Fruit fly (Drosophila melanogaster) whole organism, embryonic: ENCODE results near the gene Acp98AB.

ENCODE experiments used
- B-H2 ChIP-seq: fragments of 200-800 bp; sonication (Bioruptor generic); optimal IDR thresholded peaks from 2 replicates; lab custom pipeline; 2018; ENCODE audit warnings: missing biosample characterization, mild to moderate bottlenecking, missing genetic modification characterization
- C15 ChIP-seq: fragments of 200-800 bp; sonication (Bioruptor generic); IDR thresholded peaks from 3 replicates; pipeline ENCODE4 v1.3.6; 2022; ENCODE audit warnings: missing biosample characterization, missing genetic modification characterization
- CG10654 ChIP-seq: fragments of 200-800 bp; sonication (Bioruptor generic); optimal IDR thresholded peaks from 2 replicates; lab custom pipeline; 2016; ENCODE audit warnings: missing biosample characterization, missing genetic modification characterization
- CG11247 ChIP-seq: fragments of 200-800 bp; sonication (Bioruptor generic); IDR thresholded peaks from 2 replicates; pipeline ENCODE4 v1.3.6; 2022; ENCODE audit warnings: missing biosample characterization, missing genetic modification characterization
- CG11696 ChIP-seq: fragments of 200-800 bp; sonication (Bioruptor generic); IDR thresholded peaks from 2 replicates; pipeline ENCODE4 v1.3.6; 2022; ENCODE audit warnings: missing biosample characterization, missing genetic modification characterization
- CG12219 ChIP-seq: fragments of 200-800 bp; sonication (Bioruptor generic); optimal IDR thresholded peaks from 3 replicates; lab custom pipeline; 2018; ENCODE audit warnings: missing biosample characterization, mild to moderate bottlenecking, missing genetic modification characterization
- CG12391 ChIP-seq: fragments of 200-800 bp; sonication (Bioruptor generic); optimal IDR thresholded peaks from 3 replicates; lab custom pipeline; 2018; ENCODE audit warnings: missing biosample characterization, mild to moderate bottlenecking, missing genetic modification characterization, moderate library complexity
- CG14050 ChIP-seq: fragments of 200-800 bp; sonication (Bioruptor generic); IDR thresholded peaks from 3 replicates; pipeline ENCODE4 v1.3.6; 2022; ENCODE audit warnings: missing biosample characterization, missing genetic modification characterization
- CG15479 ChIP-seq: fragments of 200-800 bp; sonication (Bioruptor generic); optimal IDR thresholded peaks from 3 replicates; lab custom pipeline; 2019; ENCODE audit warnings: missing biosample characterization, mild to moderate bottlenecking, missing genetic modification characterization, moderate library complexity
- CG1647 ChIP-seq: fragments of 200-800 bp; sonication (Bioruptor generic); optimal IDR thresholded peaks from 3 replicates; lab custom pipeline; 2016; ENCODE audit warnings: missing biosample characterization, missing genetic modification characterization
- CG16815 ChIP-seq: fragments of 200-800 bp; sonication (Bioruptor generic); optimal IDR thresholded peaks from 3 replicates; lab custom pipeline; 2017; ENCODE audit warnings: missing biosample characterization, mild to moderate bottlenecking, missing genetic modification characterization
- CG17359 ChIP-seq: fragments of 200-800 bp; sonication (Bioruptor generic); optimal IDR thresholded peaks from 3 replicates; lab custom pipeline; 2018; ENCODE audit warnings: missing biosample characterization, mild to moderate bottlenecking, missing genetic modification characterization, moderate library complexity
- CG2199 ChIP-seq: fragments of 200-800 bp; sonication (Bioruptor generic); IDR thresholded peaks from 3 replicates; pipeline ENCODE4 v1.3.6; 2022; ENCODE audit warnings: missing biosample characterization, missing genetic modification characterization
- CG2678 ChIP-seq: fragments of 200-800 bp; sonication (Bioruptor generic); optimal IDR thresholded peaks from 3 replicates; lab custom pipeline; 2019; ENCODE audit warnings: missing biosample characterization, mild to moderate bottlenecking, missing genetic modification characterization, moderate library complexity
- CG31388 ChIP-seq: fragments of 200-800 bp; sonication (Bioruptor generic); optimal IDR thresholded peaks from 2 replicates; lab custom pipeline; 2016; ENCODE audit warnings: missing biosample characterization, missing genetic modification characterization
- CG4360 ChIP-seq: fragments of 200-800 bp; sonication (Bioruptor generic); IDR thresholded peaks from 2 replicates; pipeline ENCODE4 v1.3.6; 2022; ENCODE audit warnings: missing biosample characterization, missing genetic modification characterization
- CG4404 ChIP-seq: fragments of 200-800 bp; sonication (Bioruptor generic); IDR thresholded peaks from 2 replicates; pipeline ENCODE4 v1.3.6; 2022; ENCODE audit warnings: missing biosample characterization, missing genetic modification characterization
- CG4424 ChIP-seq: fragments of 200-800 bp; sonication (Bioruptor generic); optimal IDR thresholded peaks from 3 replicates; lab custom pipeline; 2016; ENCODE audit warnings: missing biosample characterization, missing genetic modification characterization
- CG4617 ChIP-seq: fragments of 200-800 bp; sonication (Bioruptor generic); optimal IDR thresholded peaks from 3 replicates; lab custom pipeline; 2016; ENCODE audit warnings: missing biosample characterization, missing genetic modification characterization, borderline replicate concordance
- CG5180 ChIP-seq: fragments of 200-800 bp; sonication (Bioruptor generic); optimal IDR thresholded peaks from 3 replicates; lab custom pipeline; 2017; ENCODE audit warnings: missing biosample characterization, missing genetic modification characterization, mild to moderate bottlenecking, moderate library complexity, missing genetic modification reagents
- CG6254 ChIP-seq: fragments of 200-800 bp; sonication (Bioruptor generic); optimal IDR thresholded peaks from 3 replicates; lab custom pipeline; 2017; ENCODE audit warnings: mild to moderate bottlenecking, missing biosample characterization, missing genetic modification reagents, missing genetic modification characterization
- CG6791 ChIP-seq: fragments of 200-800 bp; sonication (Bioruptor generic); IDR thresholded peaks from 3 replicates; pipeline ENCODE4 v1.3.6; 2022; ENCODE audit warnings: missing biosample characterization, missing genetic modification characterization; ENCODE audit not compliant: partially characterized antibody
- CG7786 ChIP-seq: fragments of 200-800 bp; sonication (Bioruptor generic); optimal IDR thresholded peaks from 2 replicates; lab custom pipeline; 2016; ENCODE audit warnings: missing biosample characterization, missing genetic modification characterization
- CG9876 ChIP-seq: fragments of 200-800 bp; sonication (Bioruptor generic); optimal IDR thresholded peaks from 2 replicates; lab custom pipeline; 2016; ENCODE audit warnings: missing biosample characterization, missing genetic modification characterization
- CG9932 ChIP-seq: fragments of 200-800 bp; sonication (Bioruptor generic); IDR thresholded peaks from 2 replicates; pipeline ENCODE4 v1.3.6; 2022; ENCODE audit warnings: missing biosample characterization, missing genetic modification characterization
- D19A ChIP-seq: fragments of 200-800 bp; optimal IDR thresholded peaks from 3 replicates; lab custom pipeline; 2019; ENCODE audit warnings: missing biosample characterization, mild to moderate bottlenecking, missing genetic modification characterization, moderate library complexity
- Dbx ChIP-seq: fragments of 200-800 bp; sonication (Bioruptor generic); IDR thresholded peaks from 3 replicates; pipeline ENCODE4 v1.3.6; 2022; ENCODE audit warnings: missing biosample characterization, missing genetic modification characterization
- Fer3 ChIP-seq: fragments of 200-800 bp; sonication (Bioruptor generic); optimal IDR thresholded peaks from 2 replicates; lab custom pipeline; 2018; ENCODE audit warnings: missing biosample characterization, mild to moderate bottlenecking, missing genetic modification characterization, moderate library complexity
- HLH4C ChIP-seq: fragments of 200-800 bp; sonication (Bioruptor generic); IDR thresholded peaks from 3 replicates; pipeline ENCODE4 v1.3.6; 2022; ENCODE audit warnings: missing biosample characterization, missing genetic modification characterization; ENCODE audit not compliant: partially characterized antibody
- NFAT ChIP-seq: fragments of 200-800 bp; sonication (Bioruptor generic); IDR thresholded peaks from 2 replicates; pipeline ENCODE4 v1.3.6; 2022; ENCODE audit warnings: missing biosample characterization, missing genetic modification characterization
- Nf-YC ChIP-seq: fragments of 200-800 bp; optimal IDR thresholded peaks from 3 replicates; lab custom pipeline; 2019; ENCODE audit warnings: missing biosample characterization, mild to moderate bottlenecking, missing genetic modification characterization, moderate library complexity
- Oli ChIP-seq: fragments of 200-800 bp; sonication (Bioruptor generic); optimal IDR thresholded peaks from 2 replicates; lab custom pipeline; 2018; ENCODE audit warnings: missing biosample characterization, mild to moderate bottlenecking, missing genetic modification characterization, moderate library complexity
- Ravus ChIP-seq: fragments of 200-800 bp; sonication (Bioruptor generic); IDR thresholded peaks from 2 replicates; pipeline ENCODE4 v1.3.6; 2022; ENCODE audit warnings: missing biosample characterization, missing genetic modification characterization
- Tbp ChIP-seq: fragments of >200 bp; optimal IDR thresholded peaks from 2 replicates; lab custom pipeline; 2018; ENCODE audit warnings: missing biosample characterization, missing genetic modification characterization
- cwo ChIP-seq: fragments of 200-800 bp; sonication (Bioruptor generic); optimal IDR thresholded peaks from 3 replicates; lab custom pipeline; 2017; ENCODE audit warnings: missing biosample characterization, missing genetic modification characterization, mild to moderate bottlenecking, moderate library complexity, missing genetic modification reagents
- fu2 ChIP-seq: fragments of 200-800 bp; sonication (Bioruptor generic); optimal IDR thresholded peaks from 2 replicates; lab custom pipeline; 2016; ENCODE audit warnings: missing biosample characterization, missing genetic modification characterization
- jing ChIP-seq: fragments of 200-800 bp; sonication (Bioruptor generic); optimal IDR thresholded peaks from 2 replicates; lab custom pipeline; 2018; ENCODE audit warnings: missing biosample characterization, mild to moderate bottlenecking, missing genetic modification characterization
- kay ChIP-seq: fragments of 200-800 bp; sonication (Bioruptor generic); optimal IDR thresholded peaks from 2 replicates; lab custom pipeline; 2016; ENCODE audit warnings: missing biosample characterization, missing genetic modification characterization
- luna ChIP-seq: fragments of 200-800 bp; sonication (Bioruptor generic); optimal IDR thresholded peaks from 2 replicates; lab custom pipeline; 2016; ENCODE audit warnings: missing biosample characterization, missing genetic modification characterization
- nom ChIP-seq: fragments of 200-800 bp; sonication (Bioruptor generic); optimal IDR thresholded peaks from 2 replicates; lab custom pipeline; 2017; ENCODE audit warnings: missing biosample characterization, missing genetic modification characterization, mild to moderate bottlenecking, moderate library complexity, missing genetic modification reagents
- row ChIP-seq: fragments of 200-800 bp; sonication (Bioruptor generic); IDR thresholded peaks from 3 replicates; pipeline ENCODE4 v1.3.6; 2022; ENCODE audit warnings: missing biosample characterization, missing genetic modification characterization
- sc ChIP-seq, 3 experiments: fragments of >200 bp in 2 of 3; fragments of 200-800 bp in 1 of 3; sonication (Bioruptor generic) in 1 of 3; optimal IDR thresholded peaks; 2 replicates in 2 of 3; 3 replicates in 1 of 3; lab custom pipeline; 2017; ENCODE audit warnings: mild to moderate bottlenecking in 1 of 3, missing biosample characterization in 1 of 3, missing genetic modification characterization in 1 of 3, missing genetic modification reagents in 1 of 3
- scrt ChIP-seq: fragments of 200-800 bp; sonication (Bioruptor generic); optimal IDR thresholded peaks from 2 replicates; lab custom pipeline; 2018; ENCODE audit warnings: missing biosample characterization, mild to moderate bottlenecking, missing genetic modification characterization, moderate library complexity
- sens-2 ChIP-seq: fragments of 200-800 bp; sonication (Bioruptor generic); IDR thresholded peaks from 2 replicates; pipeline ENCODE4 v1.3.6; 2022; ENCODE audit warnings: missing biosample characterization, missing genetic modification characterization
- seq ChIP-seq: fragments of 200-800 bp; sonication (Bioruptor generic); IDR thresholded peaks from 2 replicates; pipeline ENCODE4 v1.3.6; 2022; ENCODE audit warnings: missing biosample characterization, missing genetic modification characterization
- slbo ChIP-seq: fragments of 200-800 bp; sonication (Bioruptor generic); IDR thresholded peaks from 2 replicates; pipeline ENCODE4 v1.3.6; 2022; ENCODE audit warnings: missing biosample characterization, missing genetic modification characterization
- so ChIP-seq: fragments of 200-800 bp; sonication (Bioruptor generic); IDR thresholded peaks from 3 replicates; pipeline ENCODE4 v1.3.6; 2022; ENCODE audit warnings: missing biosample characterization, missing genetic modification characterization
- sug ChIP-seq: fragments of 200-800 bp; optimal IDR thresholded peaks from 2 replicates; lab custom pipeline; 2019; ENCODE audit warnings: missing biosample characterization, mild to moderate bottlenecking, missing genetic modification characterization, moderate library complexity
- trh ChIP-seq: fragments of 200-800 bp; sonication (Bioruptor generic); optimal IDR thresholded peaks from 2 replicates; lab custom pipeline; 2016; ENCODE audit warnings: missing biosample characterization, missing genetic modification characterization
- z ChIP-seq: fragments of 200-800 bp; sonication (Bioruptor generic); IDR thresholded peaks from 3 replicates; pipeline ENCODE4 v1.3.6; 2022; ENCODE audit warnings: missing biosample characterization, missing genetic modification characterization
- zfh2 ChIP-seq: fragments of 200-800 bp; sonication (Bioruptor generic); optimal IDR thresholded peaks from 2 replicates; lab custom pipeline; 2016; ENCODE audit warnings: missing biosample characterization, missing genetic modification characterization

Gene Acp98AB

DNA sequence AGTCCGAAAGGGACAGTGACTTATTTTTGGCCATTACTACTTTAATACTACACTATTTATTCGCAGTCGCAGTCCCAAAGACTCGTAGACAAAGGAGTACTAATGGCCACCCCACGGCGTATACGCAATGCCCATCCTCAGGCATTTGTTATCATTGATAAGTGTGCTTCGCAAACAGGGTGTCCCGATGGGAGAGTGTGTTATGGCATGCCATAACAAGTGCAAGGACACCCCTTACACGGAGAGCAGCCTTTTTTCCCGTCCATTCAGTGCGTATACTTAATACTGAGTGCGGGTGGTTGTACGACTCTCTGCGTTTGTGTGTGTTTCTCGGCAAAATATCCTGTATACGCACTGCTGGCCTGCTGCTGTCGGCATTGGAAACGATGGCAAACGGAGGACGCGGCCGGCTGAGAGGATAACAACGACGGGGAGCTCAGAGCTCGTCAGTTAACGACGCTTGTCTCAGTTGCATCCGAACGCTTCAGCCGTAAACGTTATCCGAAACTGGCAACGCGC is 32.7 kb upstream of the Acp98AB start, which contains the start of gene unc80 (continued):
- TF ChIP-seq zfh2 (GFP tag; lab: Kevin White, UChicago) (no peak), sens-2 (no peak), Oli (tag; lab: Kevin White, UChicago) (no peak), CG2199 (GFP tag; lab: Robert Waterston, UW) (no peak), sug (tag; lab: Kevin White, UChicago) (no peak), trh (GFP tag; lab: Kevin White, UChicago) (no peak), CG10654 (GFP tag; lab: Kevin White, UChicago) (no peak), so (GFP tag; lab: Robert Waterston, UW) (no peak), C15 (no peak), CG12391 (tag; lab: Kevin White, UChicago) (no peak), CG31388 (no peak), scrt (peak; percentile 19), fu2 (GFP tag; lab: Kevin White, UChicago) (no peak), CG16815 (GFP tag; lab: Kevin White, UChicago) (no peak), Nf-YC (tag; lab: Kevin White, UChicago) (no peak), CG7786 (GFP tag; lab: Kevin White, UChicago) (no peak), luna (GFP tag; lab: Kevin White, UChicago) (no peak), Fer3 (tag; lab: Kevin White, UChicago) (no peak), CG9876 (GFP tag; lab: Kevin White, UChicago) (no peak), B-H2 (no peak), CG2678 (tag; lab: Kevin White, UChicago) (no peak), HLH4C (no peak), CG4360 (GFP tag; lab: Robert Waterston, UW) (no peak), CG1647 (no peak), z (GFP tag; lab: Robert Waterston, UW) (no peak), CG9932 (GFP tag; lab: Robert Waterston, UW) (peak; percentile 43; the same call in 1 of the 2 replicates), NFAT (GFP tag; lab: Robert Waterston, UW) (peak; percentile 43), CG6791 (GFP tag; lab: Robert Waterston, UW) (no peak), CG4404 (GFP tag; lab: Robert Waterston, UW) (no peak), CG14050 (0 out of 3 replicates have a peak, but pooled peaks have one; percentile 18), D19A (tag; lab: Kevin White, UChicago) (no peak), Ravus (GFP tag; lab: Robert Waterston, UW) (no peak), nom (no peak), CG17359 (tag; lab: Kevin White, UChicago) (no peak), Tbp (no peak), CG15479 (GFP tag; lab: Kevin White, UChicago) (no peak), kay (GFP tag; lab: Kevin White, UChicago) (no peak), CG4617 (no peak), CG5180 (GFP tag; lab: Kevin White, UChicago) (no peak), cwo (GFP tag; lab: Kevin White, UChicago) (no peak), jing (GFP tag; lab: Kevin White, UChicago) (no peak), CG4424 (GFP tag; lab: Kevin White, UChicago) (no peak), row (peak; percentile 43; the same call in 2 of the 3 replicates), CG6254 (GFP tag; lab: Kevin White, UChicago) (no peak), sc (optimal IDR thresholded peaks at IDR 0.05; lab: Kevin White, UChicago) (no peak), sc (GFP tag; optimal IDR thresholded peaks at IDR 0.05; lab: Kevin White, UChicago) (no peak), CG11247 (GFP tag; lab: Robert Waterston, UW) (0 out of 2 replicates have a peak, but pooled peaks have one; percentile 24), CG11696 (no peak), CG12219 (no peak), slbo (GFP tag; lab: Robert Waterston, UW) (peak; percentile 42; the same call in 1 of the 2 replicates), Dbx (GFP tag; lab: Robert Waterston, UW) (peak; percentile 30; the same call in 1 of the 3 replicates), seq (GFP tag; lab: Robert Waterston, UW) (no peak)
